Worm (Caenorhabditis elegans): ENCODE data around the gene srw-143.

ce11 chrV:2903227-2903626 lies 38.1 kb downstream of the srw-143 start, which contains the start of gene C31B8.7:
- no peak for TF ChIP-seq ets-7 (tag; optimal IDR thresholded peaks at IDR 0.05)
- no peak for TF ChIP-seq pes-1 (GFP tag; IDR thresholded peaks at IDR 0.05)
